Fruit fly (Drosophila melanogaster) whole organism, embryonic: ENCODE data around the gene bys.

Experiments
- Aef1 ChIP-seq: fragments of 200-800 bp; sonication (Bioruptor generic); IDR thresholded peaks from 3 replicates; pipeline ENCODE4 v1.3.6; 2022; ENCODE audit warnings: missing biosample characterization, missing genetic modification characterization
- B-H1 ChIP-seq: fragments of 200-800 bp; sonication (Bioruptor generic); IDR thresholded peaks from 3 replicates; pipeline ENCODE4 v1.3.6; 2022; ENCODE audit warnings: missing biosample characterization, missing genetic modification characterization
- CG1024 ChIP-seq: fragments of 200-800 bp; sonication (Bioruptor generic); IDR thresholded peaks from 2 replicates; pipeline ENCODE4 v1.3.6; 2022; ENCODE audit warnings: missing biosample characterization, missing genetic modification characterization
- CG10321 ChIP-seq: fragments of 200-800 bp; sonication (Bioruptor generic); IDR thresholded peaks from 2 replicates; pipeline ENCODE4 v1.3.6; 2022; ENCODE audit warnings: missing biosample characterization, missing genetic modification characterization
- CG10462 ChIP-seq: fragments of 200-800 bp; sonication (Bioruptor generic); optimal IDR thresholded peaks from 2 replicates; lab custom pipeline; 2016; ENCODE audit warnings: missing biosample characterization, missing genetic modification characterization
- CG10959 ChIP-seq: fragments of 200-800 bp; sonication (Bioruptor generic); IDR thresholded peaks from 2 replicates; pipeline ENCODE4 v1.3.6; 2022; ENCODE audit warnings: missing biosample characterization, missing genetic modification characterization
- CG11456 ChIP-seq: fragments of 200-800 bp; sonication (Bioruptor generic); IDR thresholded peaks from 3 replicates; pipeline ENCODE4 v1.3.6; 2022; ENCODE audit warnings: missing biosample characterization, missing genetic modification characterization
- CG12071 ChIP-seq: fragments of 200-800 bp; sonication (Bioruptor generic); optimal IDR thresholded peaks from 3 replicates; lab custom pipeline; 2018; ENCODE audit warnings: missing biosample characterization, mild to moderate bottlenecking, missing genetic modification characterization
- CG12299 ChIP-seq: fragments of 200-800 bp; sonication (Bioruptor generic); optimal IDR thresholded peaks from 2 replicates; lab custom pipeline; 2018; ENCODE audit warnings: missing biosample characterization, mild to moderate bottlenecking, missing genetic modification characterization
- CG12391 ChIP-seq: fragments of 200-800 bp; sonication (Bioruptor generic); optimal IDR thresholded peaks from 3 replicates; lab custom pipeline; 2018; ENCODE audit warnings: missing biosample characterization, mild to moderate bottlenecking, missing genetic modification characterization, moderate library complexity
- CG15011 ChIP-seq: fragments of 200-800 bp; sonication (Bioruptor generic); optimal IDR thresholded peaks from 3 replicates; lab custom pipeline; 2018; ENCODE audit warnings: missing biosample characterization, mild to moderate bottlenecking, missing genetic modification characterization
- CG1647 ChIP-seq: fragments of 200-800 bp; sonication (Bioruptor generic); optimal IDR thresholded peaks from 3 replicates; lab custom pipeline; 2016; ENCODE audit warnings: missing biosample characterization, missing genetic modification characterization
- CG17361 ChIP-seq: fragments of 200-800 bp; sonication (Bioruptor generic); IDR thresholded peaks from 3 replicates; pipeline ENCODE4 v1.3.6; 2022; ENCODE audit warnings: missing biosample characterization, missing genetic modification characterization
- CG17802 ChIP-seq: fragments of 200-800 bp; sonication (Bioruptor generic); optimal IDR thresholded peaks from 2 replicates; lab custom pipeline; 2018; ENCODE audit warnings: missing biosample characterization, mild to moderate bottlenecking, missing genetic modification characterization, moderate library complexity
- CG2712 ChIP-seq: fragments of 200-800 bp; optimal IDR thresholded peaks from 3 replicates; lab custom pipeline; 2019; ENCODE audit warnings: missing biosample characterization, mild to moderate bottlenecking, missing genetic modification characterization, moderate library complexity
- CG33213 ChIP-seq: fragments of 200-800 bp; sonication (Bioruptor generic); optimal IDR thresholded peaks from 3 replicates; lab custom pipeline; 2016; ENCODE audit warnings: missing biosample characterization, missing genetic modification characterization
- CG34422 ChIP-seq: fragments of 200-800 bp; sonication (Bioruptor generic); IDR thresholded peaks from 3 replicates; pipeline ENCODE4 v1.3.6; 2022; ENCODE audit warnings: missing biosample characterization, missing genetic modification characterization
- CG42726 ChIP-seq: fragments of 200-800 bp; sonication (Bioruptor generic); IDR thresholded peaks from 2 replicates; pipeline ENCODE4 v1.3.6; 2022; ENCODE audit warnings: missing biosample characterization, missing genetic modification characterization; ENCODE audit not compliant: partially characterized antibody
- CG4282 ChIP-seq: fragments of 200-800 bp; sonication (Bioruptor generic); optimal IDR thresholded peaks from 2 replicates; lab custom pipeline; 2016; ENCODE audit warnings: missing biosample characterization, missing genetic modification characterization
- CG4707 ChIP-seq: fragments of 200-800 bp; sonication (Bioruptor generic); optimal IDR thresholded peaks from 2 replicates; lab custom pipeline; 2018; ENCODE audit warnings: missing biosample characterization, mild to moderate bottlenecking, missing genetic modification characterization, moderate library complexity
- CG4730 ChIP-seq: fragments of 200-800 bp; sonication (Bioruptor generic); IDR thresholded peaks from 2 replicates; pipeline ENCODE4 v1.3.6; 2022; ENCODE audit warnings: missing biosample characterization, missing genetic modification characterization
- CG6813 ChIP-seq: fragments of 200-800 bp; sonication (Bioruptor generic); optimal IDR thresholded peaks from 2 replicates; lab custom pipeline; 2017; ENCODE audit warnings: missing biosample characterization, missing genetic modification characterization, mild to moderate bottlenecking, moderate library complexity, missing genetic modification reagents
- CG6854 ChIP-seq: fragments of 200-800 bp; sonication (Bioruptor generic); optimal IDR thresholded peaks from 3 replicates; lab custom pipeline; 2017; ENCODE audit warnings: missing biosample characterization, mild to moderate bottlenecking, missing genetic modification characterization
- CG7786 ChIP-seq: fragments of 200-800 bp; sonication (Bioruptor generic); optimal IDR thresholded peaks from 2 replicates; lab custom pipeline; 2016; ENCODE audit warnings: missing biosample characterization, missing genetic modification characterization
- CG7839 ChIP-seq: fragments of 200-800 bp; sonication (Bioruptor generic); optimal IDR thresholded peaks from 3 replicates; lab custom pipeline; 2018; ENCODE audit warnings: missing biosample characterization, mild to moderate bottlenecking, missing genetic modification characterization, moderate library complexity
- CG9437 ChIP-seq: fragments of 200-800 bp; sonication (Bioruptor generic); optimal IDR thresholded peaks from 2 replicates; lab custom pipeline; 2018; ENCODE audit warnings: missing biosample characterization, mild to moderate bottlenecking, missing genetic modification characterization
- CG9932 ChIP-seq: fragments of 200-800 bp; sonication (Bioruptor generic); IDR thresholded peaks from 2 replicates; pipeline ENCODE4 v1.3.6; 2022; ENCODE audit warnings: missing biosample characterization, missing genetic modification characterization
- E2f2 ChIP-seq: fragments of 200-800 bp; sonication (Bioruptor generic); IDR thresholded peaks from 2 replicates; pipeline ENCODE4 v1.3.6; 2022; ENCODE audit warnings: missing biosample characterization, missing genetic modification characterization
- HHEX ChIP-seq: fragments of 200-800 bp; sonication (Bioruptor generic); optimal IDR thresholded peaks from 3 replicates; lab custom pipeline; 2017; ENCODE audit warnings: missing biosample characterization, mild to moderate bottlenecking, missing genetic modification characterization, missing genetic modification reagents
- Hsf ChIP-seq: fragments of 200-800 bp; sonication (Bioruptor generic); optimal IDR thresholded peaks from 3 replicates; lab custom pipeline; 2016; ENCODE audit warnings: missing biosample characterization, missing genetic modification characterization
- Lhr ChIP-seq: fragments of 200-800 bp; sonication (Bioruptor generic); optimal IDR thresholded peaks from 3 replicates; lab custom pipeline; 2017; ENCODE audit warnings: mild to moderate bottlenecking, missing biosample characterization, missing genetic modification reagents, missing genetic modification characterization
- Max ChIP-seq: fragments of 200-800 bp; sonication (Bioruptor generic); optimal IDR thresholded peaks from 2 replicates; lab custom pipeline; 2016; ENCODE audit warnings: missing biosample characterization, mild to moderate bottlenecking, missing genetic modification characterization
- Nf-YB ChIP-seq: fragments of 200-800 bp; sonication (Bioruptor generic); optimal IDR thresholded peaks from 3 replicates; lab custom pipeline; 2019; ENCODE audit warnings: missing biosample characterization, mild to moderate bottlenecking, missing genetic modification characterization, moderate library complexity
- NfI ChIP-seq: fragments of 200-800 bp; sonication (Bioruptor generic); optimal IDR thresholded peaks from 3 replicates; lab custom pipeline; 2018; ENCODE audit warnings: missing biosample characterization, mild to moderate bottlenecking, missing genetic modification characterization, moderate library complexity
- Oli ChIP-seq: fragments of 200-800 bp; sonication (Bioruptor generic); optimal IDR thresholded peaks from 2 replicates; lab custom pipeline; 2018; ENCODE audit warnings: missing biosample characterization, mild to moderate bottlenecking, missing genetic modification characterization, moderate library complexity
- Tbp ChIP-seq: fragments of >200 bp; optimal IDR thresholded peaks from 2 replicates; lab custom pipeline; 2018; ENCODE audit warnings: missing biosample characterization, missing genetic modification characterization
- Vsx1 ChIP-seq: fragments of 200-800 bp; sonication (Bioruptor generic); optimal IDR thresholded peaks from 2 replicates; lab custom pipeline; 2017; ENCODE audit warnings: missing biosample characterization, mild to moderate bottlenecking, missing genetic modification characterization, missing genetic modification reagents
- ab ChIP-seq: fragments of 200-800 bp; sonication (Bioruptor generic); optimal IDR thresholded peaks from 2 replicates; lab custom pipeline; 2016; ENCODE audit warnings: missing biosample characterization, missing genetic modification characterization
- cad ChIP-seq: fragments of >200 bp; optimal IDR thresholded peaks from 2 replicates; lab custom pipeline; 2017; ENCODE audit warnings: missing biosample characterization, missing genetic modification characterization
- crol ChIP-seq: fragments of 200-800 bp; sonication (Bioruptor generic); IDR thresholded peaks from 2 replicates; pipeline ENCODE4 v1.3.6; 2022; ENCODE audit warnings: missing biosample characterization, missing genetic modification characterization
- gfzf ChIP-seq: fragments of 200-800 bp; sonication (Bioruptor generic); optimal IDR thresholded peaks from 2 replicates; lab custom pipeline; 2016; ENCODE audit warnings: missing biosample characterization, mild to moderate bottlenecking, missing genetic modification characterization, moderate library complexity
- kay ChIP-seq: fragments of 200-800 bp; sonication (Bioruptor generic); optimal IDR thresholded peaks from 2 replicates; lab custom pipeline; 2016; ENCODE audit warnings: missing biosample characterization, missing genetic modification characterization
- nerfin-1 ChIP-seq: fragments of 200-800 bp; sonication (Bioruptor generic); optimal IDR thresholded peaks from 3 replicates; lab custom pipeline; 2019; ENCODE audit warnings: missing biosample characterization, mild to moderate bottlenecking, missing genetic modification characterization, moderate library complexity
- oc ChIP-seq: fragments of 200-800 bp; sonication (Bioruptor generic); optimal IDR thresholded peaks from 2 replicates; lab custom pipeline; 2018; ENCODE audit warnings: missing biosample characterization, mild to moderate bottlenecking, missing genetic modification characterization, moderate library complexity
- pan ChIP-seq, 4 experiments: fragments of >200 bp in 3 of 4; fragments of 200-800 bp in 1 of 4; sonication (Bioruptor generic) in 1 of 4; optimal IDR thresholded peaks in 3 of 4; IDR thresholded peaks in 1 of 4; 2 replicates each; pipeline versions ENCODE4 v1.3.6 to Lab custom; 2017 to 2022; ENCODE audit warnings: missing biosample characterization in 2 of 4, missing genetic modification characterization in 2 of 4, mixed read lengths in 1 of 4
- sens-2 ChIP-seq: fragments of 200-800 bp; sonication (Bioruptor generic); IDR thresholded peaks from 2 replicates; pipeline ENCODE4 v1.3.6; 2022; ENCODE audit warnings: missing biosample characterization, missing genetic modification characterization
- tup ChIP-seq: fragments of 200-800 bp; sonication (Bioruptor generic); optimal IDR thresholded peaks from 2 replicates; lab custom pipeline; 2016; ENCODE audit warnings: missing biosample characterization, mild to moderate bottlenecking, missing genetic modification characterization, moderate library complexity
- usp ChIP-seq: fragments of >200 bp; optimal IDR thresholded peaks from 2 replicates; lab custom pipeline; 2017; ENCODE audit warnings: missing biosample characterization, missing genetic modification characterization

The bys gene

dm6 chrX:7901153-7902038 lies at the start of gene bys, which contains the start of gene RpS6 (continued):
- TF ChIP-seq nerfin-1 (tag; lab: Kevin White, UChicago) = peak; percentile 22
- no peak for TF ChIP-seq CG10321 (GFP tag; lab: Robert Waterston, UW)
- TF ChIP-seq gfzf = no peak
- TF ChIP-seq tup (GFP tag; lab: Kevin White, UChicago) = peak; percentile 27
- TF ChIP-seq Nf-YB (GFP tag; lab: Kevin White, UChicago) = peak; percentile 3
- TF ChIP-seq Oli (tag; lab: Kevin White, UChicago) = peak; percentile 33
- TF ChIP-seq kay (GFP tag; lab: Kevin White, UChicago) = no peak
- peak; percentile 57 for TF ChIP-seq HHEX
- no peak for TF ChIP-seq CG10462 (GFP tag; lab: Kevin White, UChicago)
- peak; percentile 9; the same call in 1 of the 2 replicates for TF ChIP-seq E2f2 (GFP tag; lab: Robert Waterston, UW)
- TF ChIP-seq CG2712 (tag; lab: Kevin White, UChicago) = peak; percentile 39
- peak; percentile 63 for TF ChIP-seq CG9437 (GFP tag; lab: Kevin White, UChicago)
- TF ChIP-seq CG6854 = peak; percentile 49
- 0 out of 3 replicates have a peak, but pooled peaks have one; percentile 15 for TF ChIP-seq Aef1 (GFP tag; lab: Robert Waterston, UW)
- peak; percentile 59 for TF ChIP-seq CG12391 (tag; lab: Kevin White, UChicago)
- TF ChIP-seq CG6813 (GFP tag; lab: Kevin White, UChicago) = peak; percentile 51
- no peak for TF ChIP-seq cad (GFP tag; lab: Kevin White, UChicago)
- TF ChIP-seq CG17802 = peak; percentile 34
- TF ChIP-seq usp (GFP tag; lab: Kevin White, UChicago) = no peak
- TF ChIP-seq CG1647 = no peak
- peak; percentile 26 for TF ChIP-seq CG33213 (GFP tag; lab: Kevin White, UChicago)
- peak; percentile 51 for TF ChIP-seq CG34422 (GFP tag; lab: Robert Waterston, UW)
- no peak for TF ChIP-seq oc (tag; lab: Kevin White, UChicago)
- 0 out of 2 replicates have a peak, but pooled peaks have one; percentile 15 for TF ChIP-seq sens-2 (GFP tag; lab: Robert Waterston, UW)
- TF ChIP-seq NfI (GFP tag; lab: Kevin White, UChicago) = peak; percentile 72
- TF ChIP-seq CG7786 (GFP tag; lab: Kevin White, UChicago) = no peak
- peak; percentile 14; the same call in 1 of the 3 replicates for TF ChIP-seq B-H1 (GFP tag; lab: Robert Waterston, UW)
- TF ChIP-seq Hsf (GFP tag; lab: Kevin White, UChicago) = peak; percentile 33
- TF ChIP-seq CG11456 = peak; percentile 81
- TF ChIP-seq CG12071 (GFP tag; lab: Kevin White, UChicago) = peak; percentile 55
- peak; percentile 82 for TF ChIP-seq CG17361 (GFP tag; lab: Robert Waterston, UW)
- TF ChIP-seq CG4707 (GFP tag; lab: Kevin White, UChicago) = peak; percentile 63
- no peak for TF ChIP-seq CG1024
- peak; percentile 20; the same call in 1 of the 2 replicates for TF ChIP-seq CG4730 (GFP tag; lab: Robert Waterston, UW)
- peak; percentile 89; the same call in 1 of the 2 replicates for TF ChIP-seq CG42726 (GFP tag; lab: Robert Waterston, UW)
- no peak for TF ChIP-seq CG4282 (GFP tag; lab: Kevin White, UChicago)
- peak; percentile 14 for TF ChIP-seq Lhr (GFP tag; lab: Kevin White, UChicago)
- TF ChIP-seq crol = no peak
- TF ChIP-seq ab (GFP tag; lab: Kevin White, UChicago) = no peak
- TF ChIP-seq Vsx1 (GFP tag; lab: Kevin White, UChicago) = no peak
- peak; percentile 49 for TF ChIP-seq CG7839
- TF ChIP-seq CG9932 (GFP tag; lab: Robert Waterston, UW) = peak; percentile 74
- peak; percentile 74 for TF ChIP-seq Max (GFP tag; lab: Kevin White, UChicago)
- no peak for TF ChIP-seq CG10959 (GFP tag; lab: Robert Waterston, UW)
- no peak for TF ChIP-seq CG15011 (GFP tag; lab: Kevin White, UChicago)
- no peak for TF ChIP-seq pan (optimal IDR thresholded peaks at IDR 0.05; lab: Kevin White, UChicago)
- peak in 1 of 2 experiments; percentile 65 for TF ChIP-seq pan (GFP tag; optimal IDR thresholded peaks at IDR 0.05 in 1 of 2, IDR thresholded peaks at IDR 0.05 in 1 of 2)
- TF ChIP-seq CG12299 (tag; lab: Kevin White, UChicago) = no peak
- TF ChIP-seq Tbp (GFP tag; lab: Kevin White, UChicago) = no peak
